Worm (Caenorhabditis elegans) whole organism, L4 larva: ENCODE measurements around the gene ceh-90.

Experiments used
- F26F4.8 ChIP-seq: fragments of 200-800 bp; sonication (Bioruptor generic); conservative IDR thresholded peaks from 2 replicates; pipeline ENCODE4 v1.3.6; 2022; ENCODE audit warnings: missing genetic modification characterization, missing compliant biosample characterization
- R02D3.7 ChIP-seq: fragments of 150-350 bp; sonication (generic microtip); optimal IDR thresholded peaks from 3 replicates; lab custom pipeline; 2014; ENCODE audit warnings: missing biosample characterization, missing genetic modification characterization
- Y105C5A.15 ChIP-seq: fragments of 200-800 bp; sonication (Bioruptor generic); IDR thresholded peaks from 2 replicates; pipeline ENCODE4 v1.3.6; 2022; ENCODE audit warnings: missing genetic modification characterization, missing compliant biosample characterization
- Y5F2A.4 ChIP-seq: fragments of 200-800 bp; sonication (Bioruptor generic); optimal IDR thresholded peaks from 2 replicates; lab custom pipeline; 2018; ENCODE audit warnings: mild to moderate bottlenecking, missing genetic modification characterization, missing compliant biosample characterization
- ZK546.5 ChIP-seq, 2 experiments: sonication (generic microtip); optimal IDR thresholded peaks; 2 replicates each; lab custom pipeline; 2017; ENCODE audit warnings: missing biosample characterization in 2 of 2, missing genetic modification characterization in 2 of 2
- aha-1 ChIP-seq: fragments of 150-350 bp; peaks from one replicate; lab custom pipeline; 2014; ENCODE audit warnings: missing biosample characterization, missing genetic modification characterization
- ama-1 ChIP-seq: fragments of 150-350 bp; optimal IDR thresholded peaks from 2 replicates; lab custom pipeline; 2014; ENCODE audit warnings: inconsistent platforms, mixed read lengths
- arid-1 ChIP-seq: fragments of 200-800 bp; sonication (Bioruptor generic); conservative IDR thresholded peaks from 2 replicates; pipeline ENCODE4 v1.3.6; 2022; ENCODE audit warnings: missing genetic modification reagents, missing genetic modification characterization, missing compliant biosample characterization
- ceh-20 ChIP-seq: fragments of 200-800 bp; sonication (Bioruptor generic); IDR thresholded peaks from 2 replicates; pipeline ENCODE4 v1.3.6; 2022; ENCODE audit warnings: missing genetic modification reagents, missing genetic modification characterization, missing compliant biosample characterization
- ceh-28 ChIP-seq: fragments of 150-350 bp; optimal IDR thresholded peaks from 2 replicates; lab custom pipeline; 2014; ENCODE audit warnings: missing biosample characterization, missing genetic modification reagents, missing genetic modification characterization
- ceh-32 ChIP-seq: sonication (generic microtip); optimal IDR thresholded peaks from 2 replicates; lab custom pipeline; 2016; ENCODE audit warnings: mild to moderate bottlenecking, missing genetic modification characterization, missing compliant biosample characterization; ENCODE audit not compliant: poor library complexity
- cey-2 ChIP-seq: sonication (generic microtip); optimal IDR thresholded peaks from 3 replicates; lab custom pipeline; 2017; ENCODE audit warnings: missing genetic modification characterization, mild to moderate bottlenecking, missing compliant biosample characterization, antibody characterized with exemption, borderline replicate concordance; ENCODE audit not compliant: insufficient read depth
- daf-16 ChIP-seq, 3 experiments: sonication (generic microtip); optimal IDR thresholded peaks; 2 replicates each; lab custom pipeline; 2016 to 2017; ENCODE audit warnings: missing genetic modification characterization in 3 of 3, missing genetic modification reagents in 3 of 3, mild to moderate bottlenecking in 2 of 3, missing compliant biosample characterization in 2 of 3, missing biosample characterization in 1 of 3, moderate library complexity in 1 of 3
- daf-19 ChIP-seq: fragments of 200-800 bp; sonication (Bioruptor generic); conservative IDR thresholded peaks from 2 replicates; pipeline ENCODE4 v1.3.6; 2022; ENCODE audit warnings: missing genetic modification characterization, missing compliant biosample characterization
- dmd-8 ChIP-seq: fragments of 200-800 bp; sonication (Bioruptor generic); IDR thresholded peaks from 2 replicates; pipeline ENCODE4 v1.3.6; 2022; ENCODE audit warnings: missing genetic modification characterization, missing compliant biosample characterization
- dve-1 ChIP-seq: sonication (generic microtip); optimal IDR thresholded peaks from 2 replicates; lab custom pipeline; 2017; ENCODE audit warnings: antibody characterized with exemption, mild to moderate bottlenecking, missing genetic modification characterization, missing compliant biosample characterization; ENCODE audit not compliant: insufficient read depth
- egl-27 ChIP-seq: sonication (generic microtip); optimal IDR thresholded peaks from 3 replicates; lab custom pipeline; 2017; ENCODE audit warnings: missing biosample characterization, missing genetic modification reagents, missing genetic modification characterization
- hmg-1.1 ChIP-seq: fragments of 200-800 bp; sonication (Bioruptor generic); IDR thresholded peaks from 2 replicates; pipeline ENCODE4 v1.3.6; 2022; ENCODE audit warnings: missing genetic modification reagents, missing genetic modification characterization, missing compliant biosample characterization
- lim-7 ChIP-seq: fragments of 200-800 bp; sonication (Bioruptor generic); IDR thresholded peaks from 2 replicates; pipeline ENCODE4 v1.3.6; 2022; ENCODE audit warnings: missing genetic modification characterization, missing compliant biosample characterization
- lin-1 ChIP-seq: fragments of 200-800 bp; sonication (Bioruptor generic); IDR thresholded peaks from 2 replicates; pipeline ENCODE4 v1.3.6; 2022; ENCODE audit warnings: missing genetic modification reagents, missing genetic modification characterization, missing compliant biosample characterization
- lin-38 ChIP-seq: fragments of 200-800 bp; sonication (Bioruptor generic); IDR thresholded peaks from 2 replicates; pipeline ENCODE4 v1.3.6; 2022; ENCODE audit warnings: missing genetic modification reagents, missing genetic modification characterization, missing compliant biosample characterization
- lir-3 ChIP-seq: sonication (generic microtip); optimal IDR thresholded peaks from 2 replicates; lab custom pipeline; 2016; ENCODE audit warnings: mild to moderate bottlenecking, missing genetic modification characterization, missing compliant biosample characterization
- madf-5 ChIP-seq, 2 experiments: fragments of 200-800 bp; sonication (Bioruptor generic); IDR thresholded peaks; 2 replicates each; pipeline ENCODE4 v1.3.6; 2022; ENCODE audit warnings: missing compliant biosample characterization in 2 of 2, missing genetic modification characterization in 2 of 2
- mdt-29 ChIP-seq: fragments of 200-800 bp; sonication (Bioruptor generic); IDR thresholded peaks from 2 replicates; pipeline ENCODE4 v1.3.6; 2022; ENCODE audit warnings: missing genetic modification reagents, missing genetic modification characterization, missing compliant biosample characterization
- mep-1 ChIP-seq: fragments of 150-350 bp; sonication (generic microtip); optimal IDR thresholded peaks from 3 replicates; lab custom pipeline; 2014; ENCODE audit warnings: missing biosample characterization, missing genetic modification characterization
- mes-2 ChIP-seq: sonication (generic microtip); optimal IDR thresholded peaks from 2 replicates; lab custom pipeline; 2016; ENCODE audit warnings: missing genotype, mild to moderate bottlenecking, missing genetic modification characterization, missing compliant biosample characterization; ENCODE audit not compliant: poor library complexity, severe bottlenecking
- mxl-3 ChIP-seq: fragments of 200-800 bp; sonication (Bioruptor generic); optimal IDR thresholded peaks from 2 replicates; lab custom pipeline; 2018; ENCODE audit warnings: mild to moderate bottlenecking, missing genetic modification characterization, missing compliant biosample characterization
- nhr-10 ChIP-seq: fragments of 150-350 bp; optimal IDR thresholded peaks from 2 replicates; lab custom pipeline; 2014; ENCODE audit warnings: missing biosample characterization, missing genetic modification characterization
- nhr-28 ChIP-seq: fragments of 150-350 bp; optimal IDR thresholded peaks from 2 replicates; lab custom pipeline; 2014; ENCODE audit warnings: missing biosample characterization, missing genetic modification characterization
- nhr-41 ChIP-seq: fragments of 200-800 bp; sonication (Bioruptor generic); IDR thresholded peaks from 2 replicates; pipeline ENCODE4 v1.3.6; 2022; ENCODE audit warnings: missing genetic modification reagents, missing genetic modification characterization, missing compliant biosample characterization
- nhr-6 ChIP-seq: fragments of 150-350 bp; optimal IDR thresholded peaks from 2 replicates; lab custom pipeline; 2014; ENCODE audit warnings: missing biosample characterization, missing genetic modification characterization
- nhr-77 ChIP-seq: fragments of 150-350 bp; optimal IDR thresholded peaks from 2 replicates; lab custom pipeline; 2014; ENCODE audit warnings: missing biosample characterization, missing genetic modification characterization
- php-3 ChIP-seq: fragments of 200-800 bp; sonication (Bioruptor generic); IDR thresholded peaks from 2 replicates; pipeline ENCODE4 v1.3.6; 2022; ENCODE audit warnings: missing genetic modification reagents, missing genetic modification characterization, missing compliant biosample characterization
- saeg-2 ChIP-seq: fragments of 200-800 bp; sonication (Bioruptor generic); IDR thresholded peaks from 2 replicates; pipeline ENCODE4 v1.3.6; 2022; ENCODE audit warnings: missing genetic modification reagents, missing genetic modification characterization, missing compliant biosample characterization
- set-16 ChIP-seq: fragments of 200-800 bp; sonication (Bioruptor generic); IDR thresholded peaks from 2 replicates; pipeline ENCODE4 v1.3.6; 2022; ENCODE audit warnings: missing genetic modification reagents, missing genetic modification characterization, missing compliant biosample characterization
- snpc-1.2 ChIP-seq: fragments of 200-800 bp; sonication (Bioruptor generic); IDR thresholded peaks from 2 replicates; pipeline ENCODE4 v1.3.6; 2022; ENCODE audit warnings: missing genetic modification reagents, missing genetic modification characterization, missing compliant biosample characterization
- tra-1 ChIP-seq: fragments of 200-800 bp; sonication (Bioruptor generic); IDR thresholded peaks from 2 replicates; pipeline ENCODE4 v1.3.6; 2022; ENCODE audit warnings: missing genetic modification reagents, missing genetic modification characterization, missing compliant biosample characterization
- unc-39 ChIP-seq: sonication (generic microtip); optimal IDR thresholded peaks from 2 replicates; lab custom pipeline; 2017; ENCODE audit warnings: missing biosample characterization, missing genetic modification characterization
- unc-62 ChIP-seq, 3 experiments: fragments of 150-350 bp in 1 of 3; sonication (generic microtip); optimal IDR thresholded peaks in 2 of 3; peaks in 1 of 3; 1 replicate in 1 of 3; 2 replicates in 2 of 3; lab custom pipeline; 2014 to 2017; ENCODE audit warnings: missing biosample characterization in 3 of 3, missing genetic modification characterization in 3 of 3, missing genetic modification reagents in 3 of 3, missing genotype in 1 of 3
- vab-7 ChIP-seq: fragments of 200-800 bp; sonication (Bioruptor generic); IDR thresholded peaks from 2 replicates; pipeline ENCODE4 v1.3.6; 2022; ENCODE audit warnings: missing genetic modification reagents, missing genetic modification characterization, missing compliant biosample characterization
- zag-1 ChIP-seq: fragments of 150-350 bp; optimal IDR thresholded peaks from 2 replicates; lab custom pipeline; 2014; ENCODE audit warnings: missing biosample characterization, missing genetic modification characterization
- zfp-2 ChIP-seq: sonication (generic microtip); optimal IDR thresholded peaks from 2 replicates; lab custom pipeline; 2016; ENCODE audit warnings: mild to moderate bottlenecking, missing genetic modification characterization, missing compliant biosample characterization
- zfp-3 ChIP-seq: fragments of 200-800 bp; sonication (Bioruptor generic); conservative IDR thresholded peaks from 2 replicates; pipeline ENCODE4 v1.3.6; 2022; ENCODE audit warnings: missing genetic modification reagents, missing genetic modification characterization, missing compliant biosample characterization
- ztf-7 ChIP-seq: fragments of 150-350 bp; optimal IDR thresholded peaks from 2 replicates; lab custom pipeline; 2014; ENCODE audit warnings: missing biosample characterization, missing genetic modification characterization

ceh-90 gene

DNA sequence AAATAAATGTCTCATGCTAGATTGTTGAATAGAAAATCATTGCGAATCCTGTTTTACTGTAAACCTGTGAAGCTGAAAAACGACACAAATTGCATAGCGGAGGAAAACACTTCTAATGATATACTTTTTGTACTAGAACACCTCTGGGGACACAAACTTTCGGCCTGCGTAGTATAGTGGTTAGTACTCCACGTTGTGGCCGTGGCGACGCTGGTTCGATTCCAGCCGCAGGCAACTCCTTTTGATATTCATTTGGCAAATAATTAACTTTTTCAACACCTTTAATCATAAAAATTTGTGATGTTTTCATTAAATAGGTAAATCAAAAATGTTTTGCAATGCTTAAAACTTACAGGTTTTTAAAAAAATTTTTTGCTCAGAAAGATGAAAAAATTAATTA is 21.9 kb downstream of the ceh-90 start (continued):
- TF ChIP-seq aha-1 (tag; lab: Kevin White, UChicago), result peak; percentile 9
- no peak for TF ChIP-seq unc-39 (tag; lab: Kevin White, UChicago)
- no peak for TF ChIP-seq egl-27
- TF ChIP-seq saeg-2 (GFP tag; lab: Robert Waterston, UW), result no peak
- 0 out of 2 replicates have a peak, but pooled peaks have one; percentile 31 for TF ChIP-seq arid-1 (GFP tag; lab: Robert Waterston, UW)
- no peak for TF ChIP-seq set-16
- TF ChIP-seq lim-7 (GFP tag; lab: Robert Waterston, UW), result peak; percentile 81
- no peak for TF ChIP-seq cey-2 (tag; lab: Kevin White, UChicago)
- TF ChIP-seq daf-16 (GFP tag; optimal IDR thresholded peaks at IDR 0.05; lab: Kevin White, UChicago), result peak in 1 of 2 experiments; percentile 29
- TF ChIP-seq daf-16 (tag; optimal IDR thresholded peaks at IDR 0.05; lab: Kevin White, UChicago), result peak; percentile 51
- peak; percentile 42; the same call in 1 of the 2 replicates for TF ChIP-seq tra-1 (GFP tag; lab: Robert Waterston, UW)
- TF ChIP-seq nhr-28 (tag; lab: Kevin White, UChicago), result no peak
- no peak for TF ChIP-seq R02D3.7
- no peak for TF ChIP-seq php-3 (GFP tag; lab: Robert Waterston, UW)
- TF ChIP-seq dve-1 (tag; lab: Kevin White, UChicago), result peak; percentile 49
- no peak for TF ChIP-seq ZK546.5 (tag; optimal IDR thresholded peaks at IDR 0.05; lab: Kevin White, UChicago)
- TF ChIP-seq nhr-10, result no peak
- no peak for TF ChIP-seq F26F4.8 (GFP tag; lab: Robert Waterston, UW)
- TF ChIP-seq ceh-20 (GFP tag; lab: Robert Waterston, UW), result 0 out of 2 replicates have a peak, but pooled peaks have one; percentile 27
- TF ChIP-seq ztf-7 (tag; lab: Kevin White, UChicago), result no peak
- TF ChIP-seq Y5F2A.4 (GFP tag; lab: Kevin White, UChicago), result no peak
- peak; percentile 60 for TF ChIP-seq lin-38 (GFP tag; lab: Robert Waterston, UW)
- peak; percentile 74 for TF ChIP-seq daf-19
- no peak for TF ChIP-seq ceh-28 (tag; lab: Kevin White, UChicago)
- no peak for TF ChIP-seq zfp-3 (GFP tag; lab: Robert Waterston, UW)
- TF ChIP-seq ceh-32, result no peak
- no peak for TF ChIP-seq lir-3 (tag; lab: Kevin White, UChicago)
- no peak for TF ChIP-seq zfp-2 (tag; lab: Kevin White, UChicago)
- TF ChIP-seq nhr-41 (GFP tag; lab: Robert Waterston, UW), result no peak
- TF ChIP-seq mxl-3, result no peak
- TF ChIP-seq mep-1, result peak; percentile 51
- TF ChIP-seq snpc-1.2, result peak; percentile 81
- TF ChIP-seq vab-7, result peak; percentile 68; the same call in 1 of the 2 replicates
- peak; percentile 52; the same call in 1 of the 2 replicates for TF ChIP-seq hmg-1.1 (GFP tag; lab: Robert Waterston, UW)
- TF ChIP-seq mes-2 (tag; lab: Kevin White, UChicago), result peak; percentile 54
- TF ChIP-seq Y105C5A.15 (GFP tag; lab: Robert Waterston, UW), result no peak
- TF ChIP-seq nhr-77, result no peak
- no peak for TF ChIP-seq ama-1 (lab: Kevin White, UChicago)
- no peak for TF ChIP-seq zag-1
- TF ChIP-seq madf-5 (GFP tag; IDR thresholded peaks at IDR 0.05; lab: Robert Waterston, UW), result no peak
- 0 out of 2 replicates have a peak, but pooled peaks have one; percentile 46 for TF ChIP-seq mdt-29
- no peak for TF ChIP-seq nhr-6 (tag; lab: Kevin White, UChicago)
- TF ChIP-seq lin-1 (GFP tag; lab: Robert Waterston, UW), result peak; percentile 74; the same call in 1 of the 2 replicates
- TF ChIP-seq dmd-8 (GFP tag; lab: Robert Waterston, UW), result peak; percentile 65; the same call in 1 of the 2 replicates
- no peak for TF ChIP-seq unc-62 (GFP tag; optimal IDR thresholded peaks at IDR 0.05 in 1 of 2; lab: Kevin White, UChicago)
- no peak for TF ChIP-seq unc-62 (tag; optimal IDR thresholded peaks at IDR 0.05; lab: Kevin White, UChicago)
- TF ChIP-seq, all 104 proteins: peak for 24
